Worm (Caenorhabditis elegans): ENCODE measurements around the gene F55C12.4.

DNA sequence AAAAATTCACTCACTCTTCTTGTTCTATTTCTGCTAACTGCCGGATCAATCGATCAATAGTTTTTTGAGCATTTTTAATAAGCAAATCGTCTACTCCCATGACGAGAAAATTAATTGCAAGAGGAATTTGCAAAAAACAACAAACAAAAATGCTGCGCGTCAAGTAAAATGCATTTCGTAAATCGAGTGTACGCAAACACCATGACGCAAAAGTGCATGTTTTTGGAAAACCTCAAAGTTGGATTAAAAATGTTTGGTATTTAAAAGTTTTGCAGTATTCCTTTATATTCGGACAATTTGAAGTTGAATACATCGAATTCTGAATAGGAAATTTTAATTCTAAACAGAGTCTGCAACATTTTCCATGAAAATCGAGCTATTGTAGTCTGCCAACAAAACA lies 19.0 kb downstream of the F55C12.4 start, which contains the start of gene ZK1248.19:
- TF ChIP-seq ama-1 (optimal IDR thresholded peaks at IDR 0.05) (no peak), elt-2 (tag; optimal IDR thresholded peaks at IDR 0.05) (no peak), ceh-9 (tag; optimal IDR thresholded peaks at IDR 0.05) (no peak), dve-1 (tag; optimal IDR thresholded peaks at IDR 0.05) (no peak), che-1 (tag; optimal IDR thresholded peaks at IDR 0.05) (no peak), hlh-15 (tag; optimal IDR thresholded peaks at IDR 0.05) (no peak), nfya-1 (tag; optimal IDR thresholded peaks at IDR 0.05) (peak; percentile 28), F13H6.1 (tag; optimal IDR thresholded peaks at IDR 0.05) (no peak), pqm-1 (tag; optimal IDR thresholded peaks at IDR 0.05) (no peak), tbx-7 (tag; optimal IDR thresholded peaks at IDR 0.05) (no peak), pros-1 (tag; optimal IDR thresholded peaks at IDR 0.05) (no peak), hlh-6 (tag; optimal IDR thresholded peaks at IDR 0.05) (no peak)
